Worm (Caenorhabditis elegans) whole organism, L1 larva: ENCODE measurements around the gene cest-9.1.

Source experiments
- C04F5.9 ChIP-seq: sonication (generic microtip); optimal IDR thresholded peaks from 2 replicates; lab custom pipeline; 2016; ENCODE audit warnings: missing genetic modification characterization, missing compliant biosample characterization
- alr-1 ChIP-seq: fragments of 200-800 bp; sonication (Bioruptor generic); optimal IDR thresholded peaks from 2 replicates; lab custom pipeline; 2018; ENCODE audit warnings: borderline replicate concordance, mild to moderate bottlenecking, missing genetic modification characterization, missing compliant biosample characterization
- aly-2 ChIP-seq: fragments of 150-350 bp; optimal IDR thresholded peaks from 2 replicates; lab custom pipeline; 2014; ENCODE audit warnings: missing biosample characterization, missing genetic modification characterization
- blmp-1 ChIP-seq: fragments of 150-350 bp; optimal IDR thresholded peaks from 2 replicates; lab custom pipeline; 2014; ENCODE audit warnings: missing biosample characterization, missing genetic modification characterization
- ceh-82 ChIP-seq, 3 experiments: fragments of 150-350 bp in 1 of 3; sonication (generic microtip) in 2 of 3; optimal IDR thresholded peaks; 2 replicates each; lab custom pipeline; 2014 to 2017; ENCODE audit warnings: missing biosample characterization in 3 of 3, missing genetic modification characterization in 3 of 3
- ceh-90 ChIP-seq: sonication (generic microtip); optimal IDR thresholded peaks from 2 replicates; lab custom pipeline; 2016; ENCODE audit warnings: missing genetic modification characterization, missing compliant biosample characterization
- dsc-1 ChIP-seq: sonication (generic microtip); optimal IDR thresholded peaks from 2 replicates; lab custom pipeline; 2016; ENCODE audit warnings: mild to moderate bottlenecking, missing genetic modification characterization, missing compliant biosample characterization
- egl-13 ChIP-seq: sonication (generic microtip); optimal IDR thresholded peaks from 2 replicates; lab custom pipeline; 2016; ENCODE audit warnings: missing genotype, missing genetic modification reagents, missing genetic modification characterization, missing compliant biosample characterization
- fkh-4 ChIP-seq: sonication (generic microtip); optimal IDR thresholded peaks from 2 replicates; lab custom pipeline; 2016; ENCODE audit warnings: missing compliant biosample characterization, missing genetic modification characterization, borderline replicate concordance
- fkh-8 ChIP-seq: sonication (generic microtip); optimal IDR thresholded peaks from 2 replicates; lab custom pipeline; 2016; ENCODE audit warnings: mild to moderate bottlenecking, missing genetic modification characterization, missing compliant biosample characterization
- fos-1 ChIP-seq: fragments of 150-350 bp; optimal IDR thresholded peaks from 2 replicates; lab custom pipeline; 2014; ENCODE audit warnings: missing biosample characterization, missing genetic modification characterization
- hlh-4 ChIP-seq: sonication (generic microtip); optimal IDR thresholded peaks from 2 replicates; lab custom pipeline; 2016; ENCODE audit warnings: mild to moderate bottlenecking, missing genetic modification characterization, missing compliant biosample characterization
- hpl-2 ChIP-seq: fragments of 150-350 bp; optimal IDR thresholded peaks from 2 replicates; lab custom pipeline; 2014; ENCODE audit warnings: missing biosample characterization, missing genetic modification reagents, missing genetic modification characterization
- jun-1 ChIP-seq: fragments of 150-350 bp; optimal IDR thresholded peaks from 2 replicates; lab custom pipeline; 2014; ENCODE audit warnings: missing biosample characterization, missing genetic modification reagents, missing genetic modification characterization
- lin-14 ChIP-seq: fragments of 200-800 bp; sonication (Bioruptor generic); optimal IDR thresholded peaks from 2 replicates; lab custom pipeline; 2018; ENCODE audit warnings: mild to moderate bottlenecking, missing genetic modification characterization, moderate library complexity, missing compliant biosample characterization
- lin-15B ChIP-seq: fragments of 150-350 bp; sonication (generic microtip); optimal IDR thresholded peaks from 3 replicates; lab custom pipeline; 2014; ENCODE audit warnings: missing biosample characterization, missing genetic modification characterization
- lin-35 ChIP-seq, 2 experiments: fragments of 150-350 bp; optimal IDR thresholded peaks; 2 replicates each; lab custom pipeline; 2014; ENCODE audit warnings: missing biosample characterization in 2 of 2, missing genetic modification characterization in 2 of 2, missing genetic modification reagents in 2 of 2
- mab-9 ChIP-seq: fragments of 200-800 bp; sonication (Bioruptor generic); IDR thresholded peaks from 2 replicates; pipeline ENCODE4 v1.3.6; 2022; ENCODE audit warnings: missing genetic modification reagents, missing genetic modification characterization, missing compliant biosample characterization
- mef-2 ChIP-seq: fragments of 150-350 bp; optimal IDR thresholded peaks from 2 replicates; lab custom pipeline; 2014; ENCODE audit warnings: missing biosample characterization, missing genetic modification characterization
- mep-1 ChIP-seq: fragments of 150-350 bp; optimal IDR thresholded peaks from 2 replicates; lab custom pipeline; 2014; ENCODE audit warnings: missing biosample characterization, missing genetic modification characterization
- nhr-12 ChIP-seq: sonication (generic microtip); optimal IDR thresholded peaks from 2 replicates; lab custom pipeline; 2017; ENCODE audit warnings: missing biosample characterization, missing genetic modification characterization
- nhr-19 ChIP-seq: fragments of 200-800 bp; sonication (Bioruptor generic); conservative IDR thresholded peaks from 2 replicates; pipeline ENCODE4 v1.3.6; 2022; ENCODE audit warnings: missing genetic modification characterization, missing compliant biosample characterization
- nhr-237 ChIP-seq: fragments of 150-350 bp; optimal IDR thresholded peaks from 2 replicates; lab custom pipeline; 2014; ENCODE audit warnings: missing biosample characterization, missing genetic modification characterization
- nhr-28 ChIP-seq: fragments of 150-350 bp; optimal IDR thresholded peaks from 2 replicates; lab custom pipeline; 2014; ENCODE audit warnings: missing biosample characterization, missing genetic modification characterization
- nhr-47 ChIP-seq: sonication (generic microtip); optimal IDR thresholded peaks from 2 replicates; lab custom pipeline; 2016; ENCODE audit warnings: mild to moderate bottlenecking, missing genetic modification characterization, moderate library complexity, missing compliant biosample characterization
- nhr-71 ChIP-seq: sonication (generic microtip); optimal IDR thresholded peaks from 2 replicates; lab custom pipeline; 2016; ENCODE audit warnings: mild to moderate bottlenecking, missing genetic modification characterization, moderate library complexity, missing compliant biosample characterization
- nhr-77 ChIP-seq: fragments of 150-350 bp; optimal IDR thresholded peaks from 2 replicates; lab custom pipeline; 2014; ENCODE audit warnings: missing biosample characterization, missing genetic modification characterization
- pax-3 ChIP-seq: fragments of 200-800 bp; sonication (Bioruptor generic); optimal IDR thresholded peaks from 2 replicates; lab custom pipeline; 2018; ENCODE audit warnings: mild to moderate bottlenecking, missing genetic modification characterization, moderate library complexity, missing compliant biosample characterization
- pqm-1 ChIP-seq: sonication (generic microtip); optimal IDR thresholded peaks from 3 replicates; lab custom pipeline; 2017; ENCODE audit warnings: missing biosample characterization, missing genetic modification characterization
- rnt-1 ChIP-seq: sonication (generic microtip); optimal IDR thresholded peaks from 2 replicates; lab custom pipeline; 2016; ENCODE audit warnings: mild to moderate bottlenecking, missing genetic modification characterization, moderate library complexity, missing compliant biosample characterization
- snu-23 ChIP-seq: sonication (generic microtip); optimal IDR thresholded peaks from 2 replicates; lab custom pipeline; 2016; ENCODE audit warnings: missing genetic modification characterization, missing compliant biosample characterization
- sox-4 ChIP-seq: sonication (generic microtip); optimal IDR thresholded peaks from 2 replicates; lab custom pipeline; 2016; ENCODE audit warnings: missing genetic modification characterization, missing compliant biosample characterization
- tbx-2 ChIP-seq: sonication (generic microtip); optimal IDR thresholded peaks from 2 replicates; lab custom pipeline; 2016; ENCODE audit warnings: missing genetic modification characterization, missing compliant biosample characterization
- tlp-1 ChIP-seq: fragments of 150-350 bp; optimal IDR thresholded peaks from 2 replicates; lab custom pipeline; 2014; ENCODE audit warnings: missing biosample characterization, missing genetic modification characterization
- unc-30 ChIP-seq: sonication (generic microtip); optimal IDR thresholded peaks from 2 replicates; lab custom pipeline; 2017; ENCODE audit warnings: missing biosample characterization, missing genetic modification characterization
- unc-62 ChIP-seq: fragments of 150-350 bp; optimal IDR thresholded peaks from 2 replicates; lab custom pipeline; 2014; ENCODE audit warnings: missing biosample characterization, missing genetic modification reagents, missing genetic modification characterization
- unc-86 ChIP-seq: sonication (generic microtip); optimal IDR thresholded peaks from 2 replicates; lab custom pipeline; 2016; ENCODE audit warnings: missing genetic modification characterization, missing compliant biosample characterization
- unc-98 ChIP-seq: fragments of 200-800 bp; sonication (Bioruptor generic); IDR thresholded peaks from 2 replicates; pipeline ENCODE4 v1.3.6; 2022; ENCODE audit warnings: missing genetic modification characterization, missing compliant biosample characterization
- xbp-1 ChIP-seq: sonication (generic microtip); optimal IDR thresholded peaks from 2 replicates; lab custom pipeline; 2016; ENCODE audit warnings: missing genetic modification characterization, missing compliant biosample characterization
- zag-1 ChIP-seq: fragments of 150-350 bp; optimal IDR thresholded peaks from 2 replicates; lab custom pipeline; 2014; ENCODE audit warnings: missing biosample characterization, missing genetic modification characterization
- ztf-4 ChIP-seq: fragments of 150-350 bp; optimal IDR thresholded peaks from 2 replicates; lab custom pipeline; 2014; ENCODE audit warnings: missing biosample characterization, missing genetic modification characterization

Gene cest-9.1

DNA sequence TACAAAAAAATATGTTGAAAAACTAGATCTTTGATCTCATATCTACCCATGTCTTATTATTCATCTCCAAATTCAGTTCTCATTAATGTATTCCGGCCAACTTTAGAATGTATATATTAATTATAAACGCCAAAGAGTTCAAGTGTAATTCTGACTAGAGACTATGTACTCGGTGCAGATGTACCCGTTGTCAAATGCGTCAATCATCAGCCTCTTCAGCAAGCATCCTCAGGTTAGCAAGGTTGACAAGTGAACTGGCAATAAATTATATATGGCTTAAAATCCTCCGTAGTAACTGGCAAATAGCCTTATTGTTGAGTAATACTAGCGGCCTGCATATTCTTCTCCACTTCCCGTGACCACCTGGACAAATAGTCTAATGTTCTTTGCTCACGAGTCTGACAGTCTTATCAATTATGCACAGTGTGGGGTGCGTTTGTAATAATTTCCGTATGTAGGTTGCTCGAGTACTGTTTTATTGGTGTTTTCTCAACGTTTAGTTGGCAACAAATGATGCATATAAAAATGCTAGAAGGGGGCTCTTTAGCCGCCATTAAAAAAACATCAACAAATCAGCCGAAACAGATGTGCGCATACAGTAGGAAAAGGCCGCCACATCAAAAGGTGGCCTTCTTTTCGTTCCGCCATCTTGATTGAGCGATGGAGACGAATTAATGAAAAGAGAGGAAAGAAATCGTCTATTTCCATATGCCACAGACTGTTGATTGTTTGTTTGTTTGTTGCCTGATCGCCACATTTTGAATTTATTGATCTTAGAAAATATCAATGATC lies 37.5 kb upstream of the cest-9.1 start (continued):
- TF ChIP-seq ztf-4: no peak
- no peak for TF ChIP-seq unc-30 (tag; lab: Kevin White, UChicago)
- TF ChIP-seq unc-62: no peak
- no peak for TF ChIP-seq aly-2 (tag; lab: Kevin White, UChicago)
- TF ChIP-seq fkh-4 (tag; lab: Kevin White, UChicago): peak; percentile 48
- peak; percentile 14 for TF ChIP-seq mep-1
- TF ChIP-seq lin-14 (GFP tag; lab: Kevin White, UChicago): peak; percentile 47
- no peak for TF ChIP-seq nhr-77 (tag; lab: Kevin White, UChicago)

DNA sequence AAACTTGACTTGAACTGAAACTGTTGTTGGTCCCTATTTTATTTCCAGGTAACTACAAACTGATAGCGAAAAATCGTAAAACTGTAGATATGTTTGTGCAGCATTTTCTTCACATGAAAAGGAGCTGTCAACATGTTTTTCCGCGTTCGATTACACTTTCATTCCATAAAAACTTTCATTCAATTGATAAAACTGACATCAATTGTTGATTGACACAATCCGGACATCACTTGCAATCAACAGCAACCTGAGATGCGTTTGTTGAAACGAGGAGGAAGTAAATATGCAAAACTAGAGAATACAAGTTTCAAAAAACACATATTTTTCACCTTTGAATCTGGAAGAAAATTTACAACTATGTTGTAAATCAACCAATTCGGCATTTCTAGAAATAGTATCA lies 28.6 kb upstream of the cest-9.1 start:
- TF ChIP-seq blmp-1 (tag; lab: Kevin White, UChicago) (peak; percentile 11), alr-1 (tag; lab: Kevin White, UChicago) (no peak), nhr-19 (GFP tag; lab: Robert Waterston, UW) (no peak)
- TF ChIP-seq, all 84 proteins: peak for 1

DNA sequence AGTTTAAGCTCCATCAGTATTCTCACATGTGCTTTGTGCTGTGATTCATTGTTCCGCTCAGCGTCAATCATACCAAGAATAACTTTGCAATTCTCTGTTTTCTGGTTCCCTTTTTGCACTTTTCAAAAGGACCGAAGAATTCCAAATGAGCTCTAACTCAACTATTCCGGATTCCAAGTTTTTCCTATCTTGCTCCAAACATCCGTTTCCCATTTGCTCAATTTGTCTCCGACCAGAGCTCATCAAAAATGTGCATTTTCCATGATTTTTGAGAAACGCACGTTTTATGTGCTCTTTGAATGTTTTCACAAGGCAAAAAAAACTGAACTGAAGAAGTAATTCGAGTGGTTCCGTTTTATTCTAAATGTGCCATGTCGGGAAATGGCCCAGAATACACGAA lies 27.7 kb upstream of the cest-9.1 start:
- TF ChIP-seq unc-98 (GFP tag; lab: Robert Waterston, UW) (no peak), fkh-4 (tag; lab: Kevin White, UChicago) (peak; percentile 29), nhr-47 (peak; percentile 9), jun-1 (tag; lab: Kevin White, UChicago) (no peak), nhr-12 (no peak), lin-14 (GFP tag; lab: Kevin White, UChicago) (peak; percentile 72), mab-9 (GFP tag; lab: Robert Waterston, UW) (no peak), dsc-1 (tag; lab: Kevin White, UChicago) (peak; percentile 85), xbp-1 (no peak), lin-15B (no peak), pax-3 (tag; lab: Kevin White, UChicago) (no peak), unc-86 (tag; lab: Kevin White, UChicago) (peak; percentile 92), C04F5.9 (tag; lab: Kevin White, UChicago) (no peak), rnt-1 (tag; lab: Kevin White, UChicago) (no peak), pqm-1 (tag; lab: Kevin White, UChicago) (no peak), hpl-2 (GFP tag; lab: Kevin White, UChicago) (no peak), nhr-237 (tag; lab: Kevin White, UChicago) (no peak), ceh-82 (tag; optimal IDR thresholded peaks at IDR 0.05; lab: Kevin White, UChicago) (no peak), tlp-1 (tag; lab: Kevin White, UChicago) (no peak), mef-2 (tag; lab: Kevin White, UChicago) (no peak), hlh-4 (tag; lab: Kevin White, UChicago) (no peak), nhr-28 (tag; lab: Kevin White, UChicago) (no peak), zag-1 (tag; lab: Kevin White, UChicago) (no peak), lin-35 (GFP tag; optimal IDR thresholded peaks at IDR 0.05; lab: Kevin White, UChicago) (no peak), nhr-71 (tag; lab: Kevin White, UChicago) (peak; percentile 36), fos-1 (tag; lab: Kevin White, UChicago) (no peak), snu-23 (no peak), sox-4 (tag; lab: Kevin White, UChicago) (no peak), fkh-8 (tag; lab: Kevin White, UChicago) (peak; percentile 30), nhr-19 (GFP tag; lab: Robert Waterston, UW) (no peak), egl-13 (tag; lab: Kevin White, UChicago) (peak; percentile 40), tbx-2 (peak; percentile 3), ceh-90 (no peak)
